Fruit fly (Drosophila melanogaster) ovary, adult (tissue): ENCODE data around the gene CG3626.
A peak's percentile ranks its signal among the peaks of the same experiment; 100 is the strongest.
"Not testable (repeated sequence)": the region's sequence is repeated elsewhere in the genome, so short reads cannot be mapped to it uniquely, and the experiment has no call there.

Source experiments
- CG17801 ChIP-seq: fragments of 200-800 bp; optimal IDR thresholded peaks from 2 replicates; lab custom pipeline; 2019; ENCODE audit warnings: missing biosample characterization, mild to moderate bottlenecking, missing genetic modification characterization, moderate library complexity; ENCODE audit not compliant: partially characterized antibody

The CG3626 gene

dm6 chrX:4366196-4366595, at the start of gene CG3626:
TSS of gene CG3626 (plus strand) at chrX:4366417.
- TF ChIP-seq CG17801: no peak

dm6 chrX:4318701-4319100, 47.5 kb upstream of the CG3626 start, which contains the start of gene mei-9:
TSS of gene mei-9 (minus strand) at chrX:4318801.
- not testable (repeated sequence) for TF ChIP-seq CG17801

DNA sequence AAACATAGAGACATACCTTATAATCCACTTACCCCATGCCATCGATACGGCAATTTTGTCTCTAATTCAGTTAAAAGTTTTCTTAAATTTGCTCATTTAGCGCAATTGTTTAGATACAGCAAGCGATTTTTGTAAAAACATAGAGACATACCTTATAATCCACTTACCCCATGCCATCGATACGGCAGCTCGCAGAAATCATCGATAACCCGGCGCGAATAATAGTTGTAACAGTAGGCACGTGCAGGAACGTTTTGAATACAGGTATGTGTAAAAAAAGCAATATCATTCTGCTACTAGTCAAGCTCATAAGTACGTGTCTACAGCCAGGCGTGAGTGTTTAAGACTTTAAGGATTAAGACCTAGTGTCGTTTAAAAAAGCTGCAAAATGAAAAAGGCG, 47.0 kb upstream of the CG3626 start, which contains the start of gene NO66:
Gene NO66 (plus strand): TSS at position 199 of the 400 bp plus-strand sequence.
- TF ChIP-seq CG17801: not testable (repeated sequence)

- no peak for TF ChIP-seq CG17801
Measured at dm6 chrX:4322131-4322233, 44.2 kb upstream of the CG3626 start, which contains the start of gene mRpL33. TSS of gene mRpL33 (minus strand) at chrX:4322231.

DNA sequence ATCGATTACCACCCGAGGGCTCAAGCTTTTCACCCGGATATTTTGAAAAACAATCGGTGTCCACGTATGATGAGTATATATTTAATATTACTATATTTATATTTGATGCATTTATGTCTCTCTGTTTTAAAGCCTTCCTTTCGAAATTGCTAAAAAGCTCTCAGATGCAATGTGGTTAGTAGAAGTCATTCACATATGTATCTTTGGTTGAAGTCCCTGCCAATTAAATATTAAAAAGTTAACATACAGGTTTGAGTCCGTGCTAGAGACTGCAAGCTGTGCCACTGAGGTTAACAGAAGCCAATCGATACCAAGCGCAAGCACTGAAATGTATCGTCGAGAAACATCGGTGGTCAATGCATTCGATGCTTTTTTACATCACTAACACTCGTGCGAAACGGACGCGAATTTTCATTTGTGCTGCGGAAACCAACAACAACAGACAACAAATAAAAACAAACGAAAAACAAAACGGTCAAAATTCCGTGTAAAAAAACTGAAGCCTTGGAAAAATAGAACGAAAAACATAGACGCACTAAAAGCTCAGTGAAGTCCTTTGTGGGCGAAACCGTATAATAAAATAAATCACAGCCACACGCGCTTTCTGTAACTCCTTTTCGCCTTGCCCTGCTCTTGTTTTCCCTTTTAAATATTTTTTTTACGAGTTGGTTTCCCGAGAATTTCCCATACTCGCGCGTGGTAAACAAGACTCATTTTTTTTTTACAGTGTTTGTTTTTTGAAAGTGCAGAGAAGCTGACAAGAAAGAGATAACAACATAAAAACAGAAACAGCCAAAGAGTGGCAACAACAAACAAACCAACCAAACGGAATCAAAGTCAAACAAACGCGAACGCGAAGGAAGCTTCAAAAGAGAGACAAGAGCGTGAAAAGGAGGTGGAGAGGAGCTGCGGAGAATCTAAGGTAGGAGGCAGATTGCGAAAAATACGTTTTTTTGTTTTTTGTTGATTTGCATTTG, 43.7 kb upstream of the CG3626 start, which contains the start of gene norpA:
Gene norpA (plus strand): TSS at position 393 of the 977 bp plus-strand sequence.
- TF ChIP-seq CG17801: peak; percentile 61

dm6 chrX:4323911-4324368, 42.3 kb upstream of the CG3626 start:
- TF ChIP-seq CG17801: peak; percentile 84

dm6 chrX:4324781-4325180, 41.4 kb upstream of the CG3626 start:
- TF ChIP-seq CG17801: peak; percentile 100

DNA sequence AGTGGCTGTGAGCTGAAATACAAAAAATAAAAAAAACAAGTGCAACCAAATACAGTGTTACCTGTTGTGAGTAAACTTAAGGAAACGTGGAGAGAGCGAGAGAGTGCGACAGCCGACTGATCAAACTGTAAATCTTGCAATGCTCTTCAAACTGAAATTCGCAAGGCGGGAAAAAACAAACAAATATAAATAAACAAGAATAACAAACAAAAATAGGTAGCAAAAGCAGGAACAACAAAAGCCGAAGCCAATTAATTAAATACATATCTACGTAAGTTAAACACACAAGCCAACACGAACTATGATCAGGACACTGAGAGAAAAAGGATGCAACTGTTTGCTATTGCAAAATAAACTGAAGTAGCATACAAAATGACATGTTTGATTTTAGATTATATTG, 40.9 kb upstream of the CG3626 start:
- TF ChIP-seq CG17801: no peak

- TF ChIP-seq CG17801: no peak
Measured at dm6 chrX:4329357-4329756, 36.9 kb upstream of the CG3626 start, which contains the start of gene CG12693. TSS of gene CG12693 (minus strand) at chrX:4329457.

DNA sequence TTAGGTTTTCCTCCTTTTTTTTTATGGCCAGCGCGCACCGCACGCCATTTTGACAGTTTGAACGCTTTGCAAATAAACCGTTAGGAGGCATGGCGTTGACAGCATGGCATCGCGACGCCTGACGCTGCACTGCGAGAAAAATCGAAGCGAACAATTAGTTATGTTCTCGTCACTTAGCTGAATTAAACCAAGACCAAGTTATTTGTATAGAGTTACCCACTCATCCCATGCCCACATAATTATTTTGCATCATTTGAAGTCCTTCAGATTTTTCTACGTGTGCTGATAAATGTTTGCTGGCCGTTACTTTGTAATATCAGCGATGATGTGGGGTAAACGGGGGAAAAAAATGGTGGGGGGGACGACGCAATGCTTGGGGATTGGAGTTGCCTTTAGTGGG, 36.4 kb upstream of the CG3626 start:
- no peak for TF ChIP-seq CG17801

dm6 chrX:4358515-4358914, 7.7 kb upstream of the CG3626 start:
- no peak for TF ChIP-seq CG17801

dm6 chrX:4375574-4375973, 9.4 kb downstream of the CG3626 start:
- no peak for TF ChIP-seq CG17801

- no peak for TF ChIP-seq CG17801
Measured at dm6 chrX:4380381-4380780, 14.2 kb downstream of the CG3626 start.

DNA sequence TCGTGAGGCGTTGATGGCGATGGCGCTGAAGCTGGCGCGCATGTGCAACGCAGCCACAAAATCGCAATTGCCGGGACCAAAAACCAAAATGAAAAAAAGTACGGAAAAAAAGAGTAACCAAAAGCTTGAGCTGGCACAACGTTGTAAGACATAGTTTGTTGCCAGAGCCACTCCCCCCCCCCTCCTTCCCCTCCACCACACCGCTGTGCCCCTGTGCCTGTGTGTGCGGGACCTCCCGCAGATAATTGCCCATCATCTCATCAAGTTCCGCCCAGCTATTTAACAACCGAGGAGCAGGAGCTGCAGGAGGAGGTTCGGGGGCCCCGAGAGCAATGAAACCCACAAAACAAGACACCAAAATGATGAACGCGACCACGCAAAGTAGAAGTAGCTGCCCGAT, 14.9 kb downstream of the CG3626 start:
- no peak for TF ChIP-seq CG17801

dm6 chrX:4391326-4391761, 25.1 kb downstream of the CG3626 start:
- TF ChIP-seq CG17801: no peak

DNA sequence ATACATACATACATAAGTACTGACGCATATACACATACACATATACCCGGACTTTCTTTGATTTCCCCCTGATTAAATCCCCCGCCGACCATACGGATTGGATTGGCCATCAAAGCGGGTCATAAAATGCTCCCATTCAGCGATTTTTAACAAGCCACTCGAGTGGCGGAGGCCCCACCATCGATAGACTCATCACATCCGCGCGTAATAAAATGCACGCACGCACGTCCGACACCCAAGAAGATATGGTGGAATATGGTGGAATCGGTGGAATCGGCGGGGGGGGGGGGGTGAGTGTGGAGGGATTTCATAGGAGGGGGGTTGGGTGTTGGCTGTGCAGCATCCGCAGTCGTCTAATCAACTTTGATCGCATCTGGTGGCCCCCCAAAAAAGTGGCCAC, 33.5 kb downstream of the CG3626 start:
- no peak for TF ChIP-seq CG17801

DNA sequence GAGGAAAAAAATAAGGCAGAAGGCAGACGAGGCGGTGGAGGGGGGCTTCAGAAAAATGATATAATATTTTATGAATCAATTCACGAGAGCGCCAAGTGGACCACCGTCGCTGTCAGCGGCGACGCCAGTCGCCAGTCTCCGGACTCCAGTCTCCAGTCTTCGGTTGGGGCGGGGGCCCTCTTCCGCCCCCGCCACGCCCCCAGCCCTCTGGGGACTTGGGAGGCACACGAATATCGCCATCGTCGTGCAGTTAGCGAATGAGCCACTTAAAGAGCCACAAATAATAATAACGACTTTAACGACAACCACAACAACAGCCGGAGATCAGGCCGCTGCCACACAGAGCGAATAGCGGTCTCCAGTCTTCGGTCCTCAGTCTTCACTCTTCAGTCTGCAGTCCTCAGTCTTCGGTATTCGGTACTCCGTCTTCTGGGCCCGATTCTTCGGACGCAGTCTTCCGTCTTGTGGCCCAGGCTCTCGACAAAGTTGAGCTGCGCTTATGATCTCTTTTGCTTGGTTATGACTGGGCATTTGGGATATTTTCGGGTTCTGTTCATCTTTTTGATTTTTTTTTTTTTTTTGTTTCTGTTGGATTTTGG, 35.4 kb downstream of the CG3626 start:
- no peak for TF ChIP-seq CG17801
